Worm (Caenorhabditis elegans) whole organism, L3 larva: ENCODE results near the gene M02D8.3.

Experiments
- elt-1 ChIP-seq: fragments of 150-350 bp; optimal IDR thresholded peaks from 2 replicates; lab custom pipeline; 2014; ENCODE audit warnings: missing biosample characterization, missing genetic modification characterization
- jun-1 ChIP-seq: fragments of 150-350 bp; optimal IDR thresholded peaks from 2 replicates; lab custom pipeline; 2014; ENCODE audit warnings: missing biosample characterization, missing genetic modification reagents, missing genetic modification characterization
- nhr-23 ChIP-seq: fragments of 150-350 bp; optimal IDR thresholded peaks from 2 replicates; lab custom pipeline; 2014; ENCODE audit warnings: missing biosample characterization, missing genetic modification reagents, missing genetic modification characterization

DNA sequence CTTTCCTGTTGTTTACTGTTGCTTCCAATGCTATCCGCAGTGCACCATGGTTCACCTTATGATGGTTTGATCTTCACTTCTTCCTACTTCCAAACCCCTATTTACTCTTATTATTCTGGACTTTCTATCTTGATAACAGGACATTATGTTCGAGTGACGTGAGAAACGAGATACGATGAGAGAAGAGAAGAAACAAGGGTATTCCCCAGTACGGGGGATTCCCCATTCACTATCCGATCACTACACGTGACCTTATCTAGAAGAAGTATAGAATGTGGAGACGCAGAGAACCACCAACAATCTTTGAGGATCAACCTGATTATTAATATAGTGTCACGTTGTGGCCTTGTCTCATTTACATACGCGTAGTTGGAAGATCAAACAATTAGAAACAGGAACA lies 15.7 kb upstream of the M02D8.3 start:
- TF ChIP-seq elt-1, result no peak
- TF ChIP-seq nhr-23, result peak; percentile 68
- no peak for TF ChIP-seq jun-1 (tag; lab: Kevin White, UChicago)
